Worm (Caenorhabditis elegans) whole organism, L3 larva: ENCODE measurements around the gene frpr-12.

ENCODE experiments used
- R02D3.7 ChIP-seq: fragments of 150-350 bp; optimal IDR thresholded peaks from 2 replicates; lab custom pipeline; 2014; ENCODE audit warnings: missing biosample characterization, missing genetic modification characterization
- ZK546.5 ChIP-seq: sonication (generic microtip); optimal IDR thresholded peaks from 2 replicates; lab custom pipeline; 2017; ENCODE audit warnings: missing biosample characterization, missing genetic modification characterization
- aly-2 ChIP-seq: fragments of 150-350 bp; optimal IDR thresholded peaks from 2 replicates; lab custom pipeline; 2014; ENCODE audit warnings: missing biosample characterization, missing genetic modification characterization
- ceh-16 ChIP-seq: sonication (generic microtip); optimal IDR thresholded peaks from 2 replicates; lab custom pipeline; 2017; ENCODE audit warnings: missing biosample characterization, missing genetic modification characterization
- ceh-28 ChIP-seq: fragments of 150-350 bp; optimal IDR thresholded peaks from 2 replicates; lab custom pipeline; 2014; ENCODE audit warnings: missing biosample characterization, missing genetic modification reagents, missing genetic modification characterization
- ceh-9 ChIP-seq: sonication (generic microtip); optimal IDR thresholded peaks from 2 replicates; lab custom pipeline; 2018; ENCODE audit warnings: missing biosample characterization, missing genetic modification characterization
- daf-12 ChIP-seq: fragments of 150-350 bp; optimal IDR thresholded peaks from 2 replicates; lab custom pipeline; 2014; ENCODE audit warnings: missing biosample characterization, missing genetic modification reagents, missing genetic modification characterization
- elt-1 ChIP-seq: fragments of 150-350 bp; optimal IDR thresholded peaks from 2 replicates; lab custom pipeline; 2014; ENCODE audit warnings: missing biosample characterization, missing genetic modification characterization
- elt-2 ChIP-seq: sonication (generic microtip); optimal IDR thresholded peaks from 2 replicates; lab custom pipeline; 2016; ENCODE audit warnings: missing genetic modification reagents, mild to moderate bottlenecking, missing genetic modification characterization, missing compliant biosample characterization
- elt-3 ChIP-seq, 3 experiments: fragments of 150-350 bp in 1 of 3; sonication (generic microtip) in 2 of 3; optimal IDR thresholded peaks; 2 replicates in 2 of 3; 4 replicates in 1 of 3; lab custom pipeline; 2014 to 2017; ENCODE audit warnings: missing biosample characterization in 3 of 3, missing genetic modification characterization in 3 of 3
- fkh-10 ChIP-seq: sonication (generic microtip); optimal IDR thresholded peaks from 2 replicates; lab custom pipeline; 2017; ENCODE audit warnings: missing biosample characterization, missing genetic modification reagents, missing genetic modification characterization
- fkh-2 ChIP-seq: fragments of 150-350 bp; optimal IDR thresholded peaks from 2 replicates; lab custom pipeline; 2014; ENCODE audit warnings: missing biosample characterization, missing genetic modification reagents, missing genetic modification characterization
- fos-1 ChIP-seq: fragments of 150-350 bp; optimal IDR thresholded peaks from 2 replicates; lab custom pipeline; 2014; ENCODE audit warnings: missing biosample characterization, missing genetic modification characterization
- hmg-11 ChIP-seq: sonication (generic microtip); optimal IDR thresholded peaks from 2 replicates; lab custom pipeline; 2016; ENCODE audit warnings: missing genetic modification characterization, missing compliant biosample characterization
- lin-15B ChIP-seq: fragments of 150-350 bp; optimal IDR thresholded peaks from 2 replicates; lab custom pipeline; 2014; ENCODE audit warnings: missing biosample characterization, missing genetic modification characterization
- lsy-12 ChIP-seq: sonication (generic microtip); optimal IDR thresholded peaks from 2 replicates; lab custom pipeline; 2016; ENCODE audit warnings: mild to moderate bottlenecking, missing genetic modification characterization, missing compliant biosample characterization
- mdl-1 ChIP-seq: fragments of 150-350 bp; optimal IDR thresholded peaks from 2 replicates; lab custom pipeline; 2014; ENCODE audit warnings: missing biosample characterization, missing genetic modification characterization
- nfya-1 ChIP-seq: sonication (generic microtip); optimal IDR thresholded peaks from 2 replicates; lab custom pipeline; 2017; ENCODE audit warnings: missing genetic modification characterization, mild to moderate bottlenecking, missing compliant biosample characterization, antibody characterized with exemption, moderate library complexity; ENCODE audit not compliant: insufficient read depth
- nhr-11 ChIP-seq: fragments of 150-350 bp; optimal IDR thresholded peaks from 2 replicates; lab custom pipeline; 2014; ENCODE audit warnings: missing biosample characterization, missing genetic modification characterization
- nhr-12 ChIP-seq: fragments of 150-350 bp; optimal IDR thresholded peaks from 2 replicates; lab custom pipeline; 2014; ENCODE audit warnings: missing biosample characterization, missing genetic modification characterization
- nhr-23 ChIP-seq: fragments of 150-350 bp; optimal IDR thresholded peaks from 2 replicates; lab custom pipeline; 2014; ENCODE audit warnings: missing biosample characterization, missing genetic modification reagents, missing genetic modification characterization
- nhr-237 ChIP-seq: fragments of 150-350 bp; optimal IDR thresholded peaks from 2 replicates; lab custom pipeline; 2014; ENCODE audit warnings: missing biosample characterization, missing genetic modification characterization
- nhr-25 ChIP-seq: sonication (generic microtip); optimal IDR thresholded peaks from 2 replicates; lab custom pipeline; 2017; ENCODE audit warnings: missing biosample characterization, missing genetic modification characterization
- nhr-28 ChIP-seq: fragments of 150-350 bp; optimal IDR thresholded peaks from 2 replicates; lab custom pipeline; 2014; ENCODE audit warnings: missing biosample characterization, missing genetic modification characterization
- nhr-77 ChIP-seq: fragments of 150-350 bp; optimal IDR thresholded peaks from 2 replicates; lab custom pipeline; 2014; ENCODE audit warnings: missing biosample characterization, missing genetic modification characterization
- pha-4 ChIP-seq: fragments of 150-350 bp; optimal IDR thresholded peaks from 2 replicates; lab custom pipeline; 2014; ENCODE audit warnings: missing biosample characterization, missing genetic modification reagents, missing genetic modification characterization
- pqm-1 ChIP-seq: fragments of 150-350 bp; optimal IDR thresholded peaks from 2 replicates; lab custom pipeline; 2017; ENCODE audit warnings: missing biosample characterization, missing genetic modification characterization, inconsistent platforms
- snpc-4 ChIP-seq: fragments of 150-350 bp; optimal IDR thresholded peaks from 2 replicates; lab custom pipeline; 2014; ENCODE audit warnings: missing biosample characterization, missing genetic modification characterization
- tbx-2 ChIP-seq: sonication (generic microtip); optimal IDR thresholded peaks from 2 replicates; lab custom pipeline; 2016; ENCODE audit warnings: mild to moderate bottlenecking, missing genetic modification characterization, missing compliant biosample characterization
- unc-62 ChIP-seq: fragments of 150-350 bp; sonication (generic microtip); optimal IDR thresholded peaks from 4 replicates; lab custom pipeline; 2014; ENCODE audit warnings: missing biosample characterization, missing genetic modification reagents, missing genetic modification characterization
- ztf-11 ChIP-seq: fragments of 150-350 bp; optimal IDR thresholded peaks from 2 replicates; lab custom pipeline; 2014; ENCODE audit warnings: missing biosample characterization, missing genetic modification characterization
- ztf-4 ChIP-seq: fragments of 150-350 bp; optimal IDR thresholded peaks from 2 replicates; lab custom pipeline; 2014; ENCODE audit warnings: missing biosample characterization, missing genetic modification characterization

frpr-12 gene

DNA sequence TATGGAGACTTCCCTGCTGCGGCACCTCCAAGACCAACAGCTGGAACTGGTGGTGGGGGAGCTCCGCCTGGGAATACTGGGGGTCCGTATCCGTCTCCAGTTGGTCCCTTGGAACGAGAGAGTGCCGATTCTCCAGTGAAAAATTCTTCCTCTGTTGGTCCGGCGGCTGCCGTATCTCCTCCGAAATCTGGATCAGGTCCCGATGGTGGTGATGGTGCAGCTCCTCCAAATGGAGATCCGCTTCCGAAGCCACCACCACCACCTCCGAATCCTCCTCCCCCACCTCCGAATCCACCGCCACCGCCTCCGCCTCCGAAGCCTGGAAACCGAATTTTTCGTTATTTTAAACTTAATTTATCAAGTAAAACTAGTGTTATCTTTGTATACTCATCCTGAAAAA is 37.6 kb downstream of the frpr-12 start:
- TF ChIP-seq R02D3.7 (tag; lab: Kevin White, UChicago) (no peak), nhr-12 (no peak), pha-4 (tag; lab: Kevin White, UChicago) (no peak)

DNA sequence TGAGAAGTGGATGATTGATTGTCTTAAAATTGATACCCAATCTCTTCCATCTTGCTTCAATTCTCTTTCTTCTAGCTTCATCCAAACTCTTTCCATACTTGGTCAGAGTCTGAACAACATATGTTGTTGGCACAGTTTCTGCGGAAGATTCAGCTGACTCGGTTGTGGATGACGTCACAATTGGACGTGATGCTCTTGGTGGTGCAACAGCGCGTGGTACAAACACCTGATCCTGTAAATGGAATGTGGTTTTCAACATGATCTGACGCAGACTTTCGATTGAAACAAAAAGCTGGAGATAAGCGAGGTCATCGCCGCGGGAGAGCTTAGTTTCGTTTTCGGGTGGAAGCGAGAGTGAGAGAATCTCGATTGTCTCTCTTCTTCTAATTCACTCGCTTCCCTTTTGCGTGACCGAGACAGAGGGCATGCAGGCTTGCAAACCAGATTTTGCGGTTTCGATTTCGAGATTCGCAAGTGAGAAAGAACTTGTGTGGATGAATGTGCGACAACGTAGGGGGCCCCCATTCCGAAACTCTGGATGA is 39.7 kb downstream of the frpr-12 start:
- peak; percentile 47 for TF ChIP-seq nhr-23 (tag; lab: Kevin White, UChicago)
- TF ChIP-seq fos-1 (tag; lab: Kevin White, UChicago): no peak

DNA sequence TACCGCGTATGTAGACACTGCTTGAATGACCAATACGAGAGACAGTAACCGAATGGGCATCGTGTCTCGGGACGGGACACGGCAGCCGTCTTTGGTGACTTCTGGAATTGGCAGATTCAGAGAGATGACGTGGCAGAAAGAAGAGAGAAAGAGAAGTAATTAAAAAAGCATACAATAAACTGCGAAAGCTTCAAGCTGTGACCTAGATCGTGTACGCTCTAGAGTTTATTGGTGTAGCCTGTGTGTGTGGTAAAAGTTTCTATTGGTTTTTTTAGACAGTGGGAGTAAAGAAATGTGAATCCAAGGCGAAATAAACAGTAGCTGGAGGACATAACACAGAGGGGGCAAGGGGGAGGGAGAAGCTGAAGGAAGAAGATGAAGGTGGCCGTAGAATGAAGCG is 41.2 kb downstream of the frpr-12 start, which contains the start of gene T19A5.3:
Gene T19A5.3, minus strand, starts transcription at position 101 of the 400 bp plus-strand sequence.
- no peak for TF ChIP-seq ztf-11 (tag; lab: Kevin White, UChicago)
- no peak for TF ChIP-seq tbx-2
- no peak for TF ChIP-seq aly-2 (tag; lab: Kevin White, UChicago)
- no peak for TF ChIP-seq unc-62
- TF ChIP-seq ceh-28 (tag; lab: Kevin White, UChicago): no peak
- TF ChIP-seq nhr-23 (tag; lab: Kevin White, UChicago): no peak
- TF ChIP-seq lsy-12 (tag; lab: Kevin White, UChicago): no peak
- no peak for TF ChIP-seq mdl-1
- no peak for TF ChIP-seq daf-12 (tag; lab: Kevin White, UChicago)
- no peak for TF ChIP-seq ceh-9 (tag; lab: Kevin White, UChicago)
- TF ChIP-seq nhr-11 (tag; lab: Kevin White, UChicago): no peak
- no peak for TF ChIP-seq snpc-4 (tag; lab: Kevin White, UChicago)
- TF ChIP-seq nhr-77 (tag; lab: Kevin White, UChicago): no peak
- TF ChIP-seq nhr-12: no peak
- no peak for TF ChIP-seq ceh-16 (tag; lab: Kevin White, UChicago)
- TF ChIP-seq fos-1 (tag; lab: Kevin White, UChicago): no peak
- TF ChIP-seq elt-2 (tag; lab: Kevin White, UChicago): no peak

DNA sequence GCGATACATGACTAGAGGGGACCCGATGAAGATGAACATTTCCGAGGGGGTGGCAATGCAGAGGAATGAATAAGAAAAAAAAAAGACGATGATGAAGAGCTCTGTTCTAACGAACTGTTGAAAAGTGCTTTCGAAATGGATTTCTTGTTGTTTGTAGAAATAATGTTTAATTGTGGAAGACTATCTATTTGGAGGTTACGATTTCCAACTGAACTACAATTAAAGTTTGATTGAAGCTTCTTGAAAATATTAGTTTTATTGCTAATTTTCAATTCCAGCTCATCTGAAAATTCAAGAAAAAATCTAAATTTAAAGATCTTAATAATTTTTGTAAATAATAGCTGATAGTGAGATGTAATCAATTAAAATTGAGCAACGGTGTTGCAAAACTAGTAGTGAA is 41.7 kb downstream of the frpr-12 start:
- TF ChIP-seq fkh-2 (tag; lab: Kevin White, UChicago): no peak
- no peak for TF ChIP-seq mdl-1
- no peak for TF ChIP-seq pha-4 (tag; lab: Kevin White, UChicago)
- TF ChIP-seq elt-2 (tag; lab: Kevin White, UChicago): no peak
- no peak for TF ChIP-seq ceh-16 (tag; lab: Kevin White, UChicago)
- TF ChIP-seq fkh-10 (GFP tag; lab: Kevin White, UChicago): no peak
- no peak for TF ChIP-seq elt-1
- TF ChIP-seq nfya-1 (tag; lab: Kevin White, UChicago): no peak
- no peak for TF ChIP-seq nhr-237 (tag; lab: Kevin White, UChicago)
- TF ChIP-seq lin-15B (tag; lab: Kevin White, UChicago): no peak
- TF ChIP-seq fos-1 (tag; lab: Kevin White, UChicago): no peak
- TF ChIP-seq ztf-4 (tag; lab: Kevin White, UChicago): no peak
- TF ChIP-seq daf-12 (tag; lab: Kevin White, UChicago): no peak
- no peak for TF ChIP-seq nhr-23 (tag; lab: Kevin White, UChicago)
- no peak for TF ChIP-seq nhr-11 (tag; lab: Kevin White, UChicago)
- TF ChIP-seq pqm-1 (tag; lab: Kevin White, UChicago): no peak
- TF ChIP-seq hmg-11: no peak

DNA sequence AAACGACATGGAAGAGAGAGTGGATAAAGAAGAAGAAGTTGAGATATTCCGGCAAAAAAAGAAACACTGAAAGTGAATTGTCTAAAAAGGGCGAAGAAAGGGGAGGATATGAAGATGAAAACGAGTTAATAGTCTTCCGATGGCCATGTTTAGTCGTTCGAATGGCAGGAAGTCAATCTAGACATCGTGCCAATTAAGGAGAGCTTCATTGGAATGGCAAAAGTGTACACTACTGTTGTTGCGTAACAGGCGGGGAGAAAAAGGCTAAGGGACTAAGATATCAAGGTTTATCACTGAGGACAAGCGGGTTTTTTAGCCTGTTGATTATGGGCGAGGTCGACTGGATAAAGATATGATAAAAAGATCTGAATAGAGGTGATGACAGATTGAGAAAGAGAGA is 43.3 kb downstream of the frpr-12 start:
- TF ChIP-seq nhr-25 (tag; lab: Kevin White, UChicago) (peak; percentile 12), nhr-12 (no peak)

DNA sequence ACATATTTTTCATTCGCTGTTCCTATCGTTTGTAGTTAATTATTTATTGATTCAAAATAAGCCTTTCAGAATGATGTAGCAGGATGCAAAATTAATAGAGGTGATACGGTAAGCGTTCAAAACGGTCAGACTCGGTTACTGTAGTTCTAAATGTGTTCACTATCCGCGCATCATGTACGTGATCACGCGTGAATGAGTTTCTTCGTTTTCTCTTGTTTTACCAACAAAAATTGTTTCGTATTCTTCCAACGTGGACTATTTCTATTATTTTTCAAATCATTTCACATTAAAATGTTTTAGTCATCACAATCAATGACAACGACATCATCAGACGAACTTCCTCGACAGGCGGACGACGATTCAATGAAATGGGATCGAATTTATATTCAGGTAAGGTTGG is 44.7 kb downstream of the frpr-12 start, which contains the start of gene gck-1:
Gene gck-1, plus strand, starts transcription at position 301 of the 400 bp plus-strand sequence.
- no peak for TF ChIP-seq nhr-11 (tag; lab: Kevin White, UChicago)
- TF ChIP-seq unc-62: no peak
- TF ChIP-seq ZK546.5 (tag; lab: Kevin White, UChicago): no peak
- no peak for TF ChIP-seq nhr-28 (tag; lab: Kevin White, UChicago)
- TF ChIP-seq elt-3 (tag; optimal IDR thresholded peaks at IDR 0.05; lab: Kevin White, UChicago): no peak
